Worm (Caenorhabditis elegans): ENCODE results near the gene R08A2.2.

The R08A2.2 gene

ce11 chrV:14688097-14688912 is 27.2 kb downstream of the R08A2.2 start, which contains the start of gene C47E8.11 (continued):
- no peak for TF ChIP-seq unc-98 (GFP tag; IDR thresholded peaks at IDR 0.05)
- TF ChIP-seq Y116A8C.19 (tag; optimal IDR thresholded peaks at IDR 0.05; ENCODE audit: borderline replicate concordance) = no peak
- TF ChIP-seq grh-1 (GFP tag; IDR thresholded peaks at IDR 0.05) = peak; percentile 31; the same call in 1 of the 2 replicates
- no peak for TF ChIP-seq ceh-88 (GFP tag; IDR thresholded peaks at IDR 0.05)
- TF ChIP-seq alr-1 (tag; optimal IDR thresholded peaks at IDR 0.05; ENCODE audit: borderline replicate concordance) = no peak
- TF ChIP-seq sup-37 (GFP tag; optimal IDR thresholded peaks at IDR 0.05) = no peak
- TF ChIP-seq nhr-71 (tag; optimal IDR thresholded peaks at IDR 0.05) = peak; percentile 69
- peak; percentile 26 to 41 for TF ChIP-seq lsy-2 (tag; optimal IDR thresholded peaks at IDR 0.05)
- TF ChIP-seq ztf-4 (tag; optimal IDR thresholded peaks at IDR 0.05) = peak; percentile 49
- no peak for TF ChIP-seq nhr-11 (tag; optimal IDR thresholded peaks at IDR 0.05)
- TF ChIP-seq ceh-82 (tag; optimal IDR thresholded peaks at IDR 0.05) = no peak
- TF ChIP-seq ets-5 (GFP tag; IDR thresholded peaks at IDR 0.05) = no peak
- TF ChIP-seq C34B4.2 (tag; optimal IDR thresholded peaks at IDR 0.05) = no peak
- peak; percentile 62 for TF ChIP-seq mep-1 (tag; optimal IDR thresholded peaks at IDR 0.05)
- no peak for TF ChIP-seq dpl-1 (GFP tag; optimal IDR thresholded peaks at IDR 0.05)
- peak; percentile 24 to 62 for TF ChIP-seq lin-35 (GFP tag; optimal IDR thresholded peaks at IDR 0.05)
- no peak for TF ChIP-seq fkh-8 (tag; optimal IDR thresholded peaks at IDR 0.05)
- no peak for TF ChIP-seq vab-15 (tag; optimal IDR thresholded peaks at IDR 0.05)
- no peak for TF ChIP-seq nhr-77 (tag; optimal IDR thresholded peaks at IDR 0.05)
- no peak for TF ChIP-seq nhr-28 (tag; optimal IDR thresholded peaks at IDR 0.05)
- no peak for TF ChIP-seq nhr-85 (tag)
- TF ChIP-seq lin-14 (GFP tag; optimal IDR thresholded peaks at IDR 0.05) = peak; percentile 33
- TF ChIP-seq zag-1 (tag; optimal IDR thresholded peaks at IDR 0.05) = no peak
- TF ChIP-seq nhr-12 (tag; optimal IDR thresholded peaks at IDR 0.05) = no peak
- no peak for TF ChIP-seq sptf-1 (tag; optimal IDR thresholded peaks at IDR 0.05)
- TF ChIP-seq snpc-4 (tag; optimal IDR thresholded peaks at IDR 0.05) = peak; percentile 28
- TF ChIP-seq fkh-4 (tag; optimal IDR thresholded peaks at IDR 0.05; ENCODE audit: borderline replicate concordance) = no peak
- TF ChIP-seq F16B12.6 (tag; optimal IDR thresholded peaks at IDR 0.05) = no peak
- peak; percentile 12 for TF ChIP-seq xbp-1 (tag; optimal IDR thresholded peaks at IDR 0.05)
- TF ChIP-seq skn-1 (tag; optimal IDR thresholded peaks at IDR 0.05) = no peak
- TF ChIP-seq hlh-4 (tag; optimal IDR thresholded peaks at IDR 0.05) = no peak
- no peak for TF ChIP-seq blmp-1 (tag; optimal IDR thresholded peaks at IDR 0.05)
- no peak for TF ChIP-seq nhr-76 (tag; optimal IDR thresholded peaks at IDR 0.05)
- no peak for TF ChIP-seq efl-1 (optimal IDR thresholded peaks at IDR 0.05)
- peak; percentile 13 to 68 for TF ChIP-seq efl-1 (GFP tag; optimal IDR thresholded peaks at IDR 0.05 in 1 of 2)
- TF ChIP-seq nhr-47 (tag; optimal IDR thresholded peaks at IDR 0.05) = peak; percentile 48
- TF ChIP-seq nhr-237 (tag; optimal IDR thresholded peaks at IDR 0.05) = no peak
- no peak for TF ChIP-seq ztf-11 (tag; optimal IDR thresholded peaks at IDR 0.05)
- TF ChIP-seq egl-13 (tag; optimal IDR thresholded peaks at IDR 0.05) = peak; percentile 5
- no peak for TF ChIP-seq unc-62 (GFP tag; optimal IDR thresholded peaks at IDR 0.05)
- TF ChIP-seq jun-1 (tag; optimal IDR thresholded peaks at IDR 0.05) = no peak
- TF ChIP-seq unc-30 (tag; optimal IDR thresholded peaks at IDR 0.05) = no peak
- TF ChIP-seq elt-3 (tag; optimal IDR thresholded peaks at IDR 0.05) = no peak
- no peak for TF ChIP-seq ceh-63 (GFP tag; optimal IDR thresholded peaks at IDR 0.05)
- no peak for TF ChIP-seq mdl-1 (tag; optimal IDR thresholded peaks at IDR 0.05)
- no peak for TF ChIP-seq nhr-84 (tag; optimal IDR thresholded peaks at IDR 0.05)
- peak; percentile 39 for TF ChIP-seq nhr-20 (tag; optimal IDR thresholded peaks at IDR 0.05)
- TF ChIP-seq lin-39 (tag; optimal IDR thresholded peaks at IDR 0.05) = no peak
